Fruit fly (Drosophila melanogaster): ENCODE data around the gene daed.

daed gene

DNA sequence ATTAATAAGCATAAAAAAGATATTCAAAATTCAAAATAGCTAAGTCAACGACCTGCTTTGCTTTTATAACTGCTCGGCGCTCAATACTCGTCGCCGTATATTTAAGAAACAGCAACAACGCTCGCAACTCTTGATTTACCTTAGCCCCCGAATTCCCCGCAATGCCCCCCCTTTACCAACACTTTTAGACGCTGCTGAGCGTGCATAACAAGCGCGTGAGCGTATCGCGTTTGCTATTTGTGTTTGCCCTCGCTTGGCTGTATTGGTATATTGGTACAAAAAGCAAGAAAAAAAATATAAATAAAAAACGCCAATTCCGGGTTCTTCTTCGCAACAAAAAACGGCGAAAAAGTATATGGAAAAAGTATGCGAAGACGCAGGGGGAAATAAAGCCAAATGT, 50.2 kb downstream of the daed start (continued):
- no peak for TF ChIP-seq CG8290 (GFP tag; optimal IDR thresholded peaks at IDR 0.05)
- TF ChIP-seq CG8290 (tag; optimal IDR thresholded peaks at IDR 0.05) = peak in 1 of 2 experiments; percentile 9
- TF ChIP-seq mld (GFP tag; IDR thresholded peaks at IDR 0.05; ENCODE audit: partially characterized antibody) = no peak
- peak; percentile 21; the same call in 1 of the 2 replicates for TF ChIP-seq Bgb (GFP tag; IDR thresholded peaks at IDR 0.05; ENCODE audit: partially characterized antibody)

- TF ChIP-seq pros (GFP tag; optimal IDR thresholded peaks at IDR 0.05) (peak; percentile 61), run (tag; optimal IDR thresholded peaks at IDR 0.05) (no peak), tll (GFP tag; optimal IDR thresholded peaks at IDR 0.05) (peak in 1 of 2 experiments; percentile 77), kni (GFP tag; optimal IDR thresholded peaks at IDR 0.05) (peak; percentile 47), ATbp (GFP tag; optimal IDR thresholded peaks at IDR 0.05) (no peak), CG15479 (GFP tag; optimal IDR thresholded peaks at IDR 0.05) (peak; percentile 71), sna (GFP tag; IDR thresholded peaks at IDR 0.05; ENCODE audit: partially characterized antibody) (no peak), CG4730 (GFP tag; IDR thresholded peaks at IDR 0.05) (no peak)
Observed at dm6 chr2L:2165238-2165577, 50.9 kb downstream of the daed start.
